Worm (Caenorhabditis elegans): Measurements from ENCODE around the gene sre-3.

sre-3 gene

DNA sequence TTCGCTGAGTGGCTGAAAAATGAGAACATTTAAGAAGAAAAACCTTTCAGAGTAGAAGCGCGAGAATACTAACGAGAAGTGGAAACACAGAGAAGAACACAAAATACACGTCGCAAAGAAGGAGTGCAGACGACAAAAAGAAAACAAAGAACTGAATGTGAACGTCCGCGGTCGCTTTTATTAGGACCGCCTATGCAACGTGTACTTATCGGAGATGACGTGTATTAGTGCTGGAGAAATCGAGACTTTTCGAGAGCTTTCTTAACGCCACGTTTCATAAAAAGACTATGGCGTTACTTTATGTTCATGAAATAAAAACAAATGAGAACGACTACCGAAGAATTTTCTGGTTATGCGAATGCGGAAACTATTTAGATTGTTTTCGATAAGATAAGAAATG lies 33.0 kb upstream of the sre-3 start, which contains the start of gene hsp-4:
hsp-4 (minus strand) TSS at position 139 of the 400 bp plus-strand sequence.
- TF ChIP-seq M03D4.4 (tag; optimal IDR thresholded peaks at IDR 0.05) (no peak), pha-4 (tag; optimal IDR thresholded peaks at IDR 0.05) (no peak), nhr-2 (tag; optimal IDR thresholded peaks at IDR 0.05) (peak; percentile 10)

ce11 chrII:7353027-7353426 lies 32.5 kb upstream of the sre-3 start:
- TF ChIP-seq ceh-83 (GFP tag; optimal IDR thresholded peaks at IDR 0.05) (no peak), hlh-1 (tag; optimal IDR thresholded peaks at IDR 0.05) (no peak), unc-120 (tag; optimal IDR thresholded peaks at IDR 0.05; ENCODE audit: poor library complexity, severe bottlenecking) (no peak), ceh-43 (GFP tag; optimal IDR thresholded peaks at IDR 0.05) (no peak), ces-1 (GFP tag; optimal IDR thresholded peaks at IDR 0.05) (no peak), unc-62 (GFP tag; optimal IDR thresholded peaks at IDR 0.05) (no peak), flh-1 (GFP tag; optimal IDR thresholded peaks at IDR 0.05) (no peak), mls-2 (tag; optimal IDR thresholded peaks at IDR 0.05) (no peak), nhr-28 (tag; optimal IDR thresholded peaks at IDR 0.05) (no peak)

ce11 chrII:7356326-7356725 lies 29.2 kb upstream of the sre-3 start, which contains the start of gene haf-2:
Gene haf-2, minus strand, starts transcription at chrII:7356426.
- no peak for TF ChIP-seq sem-2 (GFP tag; optimal IDR thresholded peaks at IDR 0.05)
- no peak for TF ChIP-seq cnd-1 (tag; optimal IDR thresholded peaks at IDR 0.05)
- no peak for TF ChIP-seq lsy-2 (tag; optimal IDR thresholded peaks at IDR 0.05)
- no peak for TF ChIP-seq tbx-8 (GFP tag; optimal IDR thresholded peaks at IDR 0.05)
- no peak for TF ChIP-seq ceh-83 (GFP tag; optimal IDR thresholded peaks at IDR 0.05)
- TF ChIP-seq mls-2 (tag; optimal IDR thresholded peaks at IDR 0.05), result no peak
- no peak for TF ChIP-seq bed-3 (GFP tag; optimal IDR thresholded peaks at IDR 0.05)
- no peak for TF ChIP-seq unc-39 (tag; optimal IDR thresholded peaks at IDR 0.05)

- TF ChIP-seq ceh-43 (GFP tag; optimal IDR thresholded peaks at IDR 0.05) (no peak), bed-3 (GFP tag; optimal IDR thresholded peaks at IDR 0.05) (no peak), lsy-2 (tag; optimal IDR thresholded peaks at IDR 0.05) (peak; percentile 30), elt-1 (tag; optimal IDR thresholded peaks at IDR 0.05; ENCODE audit: borderline replicate concordance, insufficient read depth) (no peak), sem-2 (GFP tag; optimal IDR thresholded peaks at IDR 0.05) (no peak), nhr-28 (tag; optimal IDR thresholded peaks at IDR 0.05) (no peak), unc-39 (tag; optimal IDR thresholded peaks at IDR 0.05) (no peak), mab-5 (tag; optimal IDR thresholded peaks at IDR 0.05) (no peak)
Observed at ce11 chrII:7356773-7357172, 28.8 kb upstream of the sre-3 start.

ce11 chrII:7357176-7357575 lies 28.4 kb upstream of the sre-3 start:
- TF ChIP-seq flh-1 (GFP tag; optimal IDR thresholded peaks at IDR 0.05), result no peak
- no peak for TF ChIP-seq blmp-1 (tag; optimal IDR thresholded peaks at IDR 0.05)
- TF ChIP-seq hlh-1 (tag; optimal IDR thresholded peaks at IDR 0.05), result peak; percentile 70
- peak; percentile 79 for TF ChIP-seq unc-62 (GFP tag; optimal IDR thresholded peaks at IDR 0.05)
- no peak for TF ChIP-seq ham-2 (GFP tag; optimal IDR thresholded peaks at IDR 0.05)
- no peak for TF ChIP-seq nhr-76 (tag; optimal IDR thresholded peaks at IDR 0.05)
- TF ChIP-seq lsy-2 (tag; optimal IDR thresholded peaks at IDR 0.05), result no peak
- TF ChIP-seq elt-3 (tag; optimal IDR thresholded peaks at IDR 0.05), result no peak
- TF ChIP-seq cnd-1 (tag; optimal IDR thresholded peaks at IDR 0.05), result no peak
- TF ChIP-seq mab-5 (tag; optimal IDR thresholded peaks at IDR 0.05), result no peak
- no peak for TF ChIP-seq sem-2 (GFP tag; optimal IDR thresholded peaks at IDR 0.05)
- TF ChIP-seq tbx-8 (GFP tag; optimal IDR thresholded peaks at IDR 0.05), result no peak
- no peak for TF ChIP-seq sptf-1 (tag; optimal IDR thresholded peaks at IDR 0.05)

DNA sequence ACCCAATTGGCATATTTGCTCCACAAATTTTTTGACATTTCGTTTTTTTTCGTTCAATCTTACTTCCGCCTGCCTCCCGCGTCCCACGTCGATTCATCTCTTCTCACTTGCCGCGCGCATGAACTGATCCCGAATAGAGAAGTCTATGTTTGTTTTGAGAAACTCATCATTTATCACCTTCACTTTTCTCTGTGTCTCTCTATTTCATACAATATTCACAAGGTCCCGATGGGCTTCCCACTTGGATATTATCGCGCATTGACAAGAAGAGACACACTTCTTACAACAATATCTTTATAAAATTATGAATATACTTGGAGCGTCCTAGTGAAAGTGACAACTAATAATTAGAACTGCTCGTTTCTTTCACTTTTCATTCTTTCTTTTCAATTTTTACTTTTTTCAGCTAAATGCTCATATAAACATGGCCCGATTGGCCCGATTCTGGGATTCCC lies 27.0 kb upstream of the sre-3 start, which contains the start of gene insc-1:
insc-1 (plus strand) TSS at position 405 of the 455 bp plus-strand sequence.
- TF ChIP-seq snpc-4 (tag; optimal IDR thresholded peaks at IDR 0.05) (no peak), ces-1 (GFP tag; optimal IDR thresholded peaks at IDR 0.05) (no peak), unc-62 (GFP tag; optimal IDR thresholded peaks at IDR 0.05) (peak; percentile 3), blmp-1 (tag; optimal IDR thresholded peaks at IDR 0.05) (peak; percentile 75), lin-32 (GFP tag; optimal IDR thresholded peaks at IDR 0.05) (no peak)

ce11 chrII:7363990-7364455 lies 21.5 kb upstream of the sre-3 start, which contains the start of gene msra-1:
Gene msra-1, minus strand, starts transcription at chrII:7364040.
- no peak for TF ChIP-seq ham-2 (GFP tag; optimal IDR thresholded peaks at IDR 0.05)
- no peak for TF ChIP-seq nhr-2 (tag; optimal IDR thresholded peaks at IDR 0.05)
- peak; percentile 21 for TF ChIP-seq unc-120 (tag; optimal IDR thresholded peaks at IDR 0.05; ENCODE audit: poor library complexity, severe bottlenecking)
- TF ChIP-seq ceh-83 (GFP tag; optimal IDR thresholded peaks at IDR 0.05), result no peak
- no peak for TF ChIP-seq mep-1 (tag; optimal IDR thresholded peaks at IDR 0.05)
- no peak for TF ChIP-seq bed-3 (GFP tag; optimal IDR thresholded peaks at IDR 0.05)
- TF ChIP-seq unc-39 (tag; optimal IDR thresholded peaks at IDR 0.05), result no peak
- TF ChIP-seq ceh-39 (tag; optimal IDR thresholded peaks at IDR 0.05), result peak; percentile 65
- TF ChIP-seq M03D4.4 (tag; optimal IDR thresholded peaks at IDR 0.05), result no peak
- TF ChIP-seq elt-1 (tag; optimal IDR thresholded peaks at IDR 0.05; ENCODE audit: borderline replicate concordance, insufficient read depth), result peak; percentile 18
- TF ChIP-seq hlh-1 (tag; optimal IDR thresholded peaks at IDR 0.05), result peak; percentile 24
- TF ChIP-seq sem-2 (GFP tag; optimal IDR thresholded peaks at IDR 0.05), result no peak
- no peak for TF ChIP-seq blmp-1 (tag; optimal IDR thresholded peaks at IDR 0.05)
- TF ChIP-seq ces-1 (GFP tag; optimal IDR thresholded peaks at IDR 0.05), result peak; percentile 46
- no peak for TF ChIP-seq elt-3 (tag; optimal IDR thresholded peaks at IDR 0.05)
- TF ChIP-seq ztf-11 (tag; optimal IDR thresholded peaks at IDR 0.05), result no peak
- TF ChIP-seq lsy-2 (tag; optimal IDR thresholded peaks at IDR 0.05), result no peak
- no peak for TF ChIP-seq lin-13 (tag; optimal IDR thresholded peaks at IDR 0.05)
- TF ChIP-seq flh-1 (GFP tag; optimal IDR thresholded peaks at IDR 0.05), result no peak
- peak; percentile 82 for TF ChIP-seq unc-62 (GFP tag; optimal IDR thresholded peaks at IDR 0.05)
- TF ChIP-seq zip-8 (tag; optimal IDR thresholded peaks at IDR 0.05), result no peak
- TF ChIP-seq lin-32 (GFP tag; optimal IDR thresholded peaks at IDR 0.05), result no peak
- TF ChIP-seq sptf-1 (tag; optimal IDR thresholded peaks at IDR 0.05), result no peak

Data from whole organism, mixed stage, embryonic.